Fruit fly (Drosophila melanogaster) whole organism, prepupa: ENCODE measurements around the gene Ns4.
A peak's percentile ranks its signal among the peaks of the same experiment; 100 is the strongest.

Experiments used
- Blimp-1 ChIP-seq: fragments of 200-800 bp; sonication (Bioruptor generic); optimal IDR thresholded peaks from 3 replicates; lab custom pipeline; 2017; ENCODE audit warnings: missing biosample characterization, missing genetic modification characterization, mild to moderate bottlenecking, moderate library complexity, missing genetic modification reagents
- CG10631 ChIP-seq: fragments of 200-800 bp; sonication (Bioruptor generic); optimal IDR thresholded peaks from 2 replicates; lab custom pipeline; 2016; ENCODE audit warnings: missing biosample characterization, missing genetic modification characterization
- CG11294 ChIP-seq: fragments of 200-800 bp; sonication (Bioruptor generic); IDR thresholded peaks from 2 replicates; pipeline ENCODE4 v1.3.6; 2022; ENCODE audit warnings: missing biosample characterization, missing genetic modification characterization
- CG11762 ChIP-seq: fragments of 200-800 bp; sonication (Bioruptor generic); optimal IDR thresholded peaks from 3 replicates; lab custom pipeline; 2016; ENCODE audit warnings: missing biosample characterization, missing genetic modification characterization; ENCODE audit not compliant: insufficient read depth
- CG11902 ChIP-seq: fragments of 200-800 bp; sonication (Bioruptor generic); optimal IDR thresholded peaks from 3 replicates; lab custom pipeline; 2016; ENCODE audit warnings: missing biosample characterization, missing genetic modification characterization
- CG15336 ChIP-seq: fragments of 200-800 bp; sonication (Bioruptor generic); IDR thresholded peaks from 2 replicates; pipeline ENCODE4 v1.3.6; 2022; ENCODE audit warnings: missing biosample characterization, missing genetic modification characterization
- CG1621 ChIP-seq: fragments of 200-800 bp; sonication (Bioruptor generic); optimal IDR thresholded peaks from 3 replicates; lab custom pipeline; 2018; ENCODE audit warnings: missing biosample characterization, mild to moderate bottlenecking, missing genetic modification characterization
- CG16779 ChIP-seq: fragments of 200-800 bp; sonication (Bioruptor generic); optimal IDR thresholded peaks from 3 replicates; lab custom pipeline; 2017; ENCODE audit warnings: missing biosample characterization, mild to moderate bottlenecking, missing genetic modification characterization
- CG3032 ChIP-seq: fragments of 200-800 bp; optimal IDR thresholded peaks from 2 replicates; lab custom pipeline; 2019; ENCODE audit warnings: missing biosample characterization, mild to moderate bottlenecking, missing genetic modification characterization, moderate library complexity
- CG31627 ChIP-seq: fragments of 200-800 bp; sonication (Bioruptor generic); optimal IDR thresholded peaks from 3 replicates; lab custom pipeline; 2016; ENCODE audit warnings: missing biosample characterization, missing genetic modification characterization
- CG32006 ChIP-seq: fragments of 200-800 bp; sonication (Bioruptor generic); optimal IDR thresholded peaks from 3 replicates; lab custom pipeline; 2017; ENCODE audit warnings: missing biosample characterization, mild to moderate bottlenecking, missing genetic modification characterization
- CG34406 ChIP-seq: fragments of 200-800 bp; sonication (Bioruptor generic); optimal IDR thresholded peaks from 3 replicates; lab custom pipeline; 2016; ENCODE audit warnings: missing biosample characterization, missing genetic modification characterization
- CG6163 ChIP-seq: fragments of 200-800 bp; sonication (Bioruptor generic); IDR thresholded peaks from 3 replicates; pipeline ENCODE4 v1.3.6; 2022; ENCODE audit warnings: missing biosample characterization, missing genetic modification characterization
- CG6276 ChIP-seq: fragments of 200-800 bp; sonication (Bioruptor generic); optimal IDR thresholded peaks from 2 replicates; lab custom pipeline; 2017; ENCODE audit warnings: missing biosample characterization, mild to moderate bottlenecking, missing genetic modification characterization
- CG6854 ChIP-seq: fragments of 200-800 bp; sonication (Bioruptor generic); optimal IDR thresholded peaks from 2 replicates; lab custom pipeline; 2017; ENCODE audit warnings: missing biosample characterization, mild to moderate bottlenecking, missing genetic modification characterization
- CG8119 ChIP-seq: fragments of 200-800 bp; sonication (Bioruptor generic); IDR thresholded peaks from 3 replicates; pipeline ENCODE4 v1.3.6; 2022; ENCODE audit warnings: missing biosample characterization, missing genetic modification characterization
- CG8632 ChIP-seq: fragments of 200-800 bp; sonication (Bioruptor generic); optimal IDR thresholded peaks from 3 replicates; lab custom pipeline; 2016; ENCODE audit warnings: missing biosample characterization, missing genetic modification characterization
- CG9139 ChIP-seq: fragments of 200-800 bp; sonication (Bioruptor generic); optimal IDR thresholded peaks from 3 replicates; lab custom pipeline; 2017; ENCODE audit warnings: missing biosample characterization, mild to moderate bottlenecking, missing genetic modification characterization
- Eip75B ChIP-seq: fragments of 200-800 bp; sonication (Bioruptor generic); optimal IDR thresholded peaks from 3 replicates; lab custom pipeline; 2016; ENCODE audit warnings: missing biosample characterization, missing genetic modification characterization
- Eip78C ChIP-seq: fragments of 200-800 bp; sonication (Bioruptor generic); peaks from one replicate; lab custom pipeline; 2016; ENCODE audit warnings: missing biosample characterization, missing genetic modification characterization
- Eip93F ChIP-seq: fragments of 200-800 bp; sonication (Bioruptor generic); optimal IDR thresholded peaks from 2 replicates; lab custom pipeline; 2016; ENCODE audit warnings: missing biosample characterization, mild to moderate bottlenecking, missing genetic modification characterization
- Ets21C ChIP-seq: fragments of 200-800 bp; sonication (Bioruptor generic); optimal IDR thresholded peaks from 3 replicates; lab custom pipeline; 2016; ENCODE audit warnings: missing biosample characterization, missing genetic modification characterization
- Ets96B ChIP-seq: fragments of 200-800 bp; optimal IDR thresholded peaks from 2 replicates; lab custom pipeline; 2019; ENCODE audit warnings: missing biosample characterization, mild to moderate bottlenecking, missing genetic modification characterization, moderate library complexity
- Hr38 ChIP-seq: sonication (Bioruptor generic); optimal IDR thresholded peaks from 2 replicates; lab custom pipeline; 2016; ENCODE audit warnings: missing biosample characterization, missing genetic modification characterization
- Hr39 ChIP-seq: fragments of 200-800 bp; sonication (Bioruptor generic); optimal IDR thresholded peaks from 2 replicates; lab custom pipeline; 2016; ENCODE audit warnings: missing biosample characterization, missing genetic modification characterization
- Lpt ChIP-seq: fragments of 200-800 bp; sonication (Bioruptor generic); optimal IDR thresholded peaks from 3 replicates; lab custom pipeline; 2016; ENCODE audit warnings: missing biosample characterization, missing genetic modification characterization
- Met ChIP-seq: fragments of 200-800 bp; sonication (Bioruptor generic); optimal IDR thresholded peaks from 3 replicates; lab custom pipeline; 2016; ENCODE audit warnings: missing biosample characterization, missing genetic modification characterization
- Smox ChIP-seq: fragments of 200-800 bp; sonication (Bioruptor generic); optimal IDR thresholded peaks from 3 replicates; lab custom pipeline; 2016; ENCODE audit warnings: missing biosample characterization, missing genetic modification characterization
- achi ChIP-seq: fragments of 200-800 bp; sonication (Bioruptor generic); optimal IDR thresholded peaks from 3 replicates; lab custom pipeline; 2016; ENCODE audit warnings: missing biosample characterization, missing genetic modification characterization
- acj6 ChIP-seq: fragments of 200-800 bp; sonication (Bioruptor generic); optimal IDR thresholded peaks from 3 replicates; lab custom pipeline; 2016; ENCODE audit warnings: missing biosample characterization, missing genetic modification characterization
- dsx ChIP-seq: fragments of 200-800 bp; optimal IDR thresholded peaks from 3 replicates; lab custom pipeline; 2019; ENCODE audit warnings: missing biosample characterization, mild to moderate bottlenecking, missing genetic modification characterization, moderate library complexity; ENCODE audit not compliant: poor library complexity, severe bottlenecking
- eg ChIP-seq: fragments of 200-800 bp; sonication (Bioruptor generic); IDR thresholded peaks from 3 replicates; pipeline ENCODE4 v1.3.6; 2022; ENCODE audit warnings: missing biosample characterization, missing genetic modification characterization
- esn ChIP-seq: fragments of 200-800 bp; sonication (Bioruptor generic); optimal IDR thresholded peaks from 2 replicates; lab custom pipeline; 2016; ENCODE audit warnings: missing biosample characterization, mild to moderate bottlenecking, missing genetic modification characterization, moderate library complexity
- fd59A ChIP-seq: fragments of 200-800 bp; sonication (Bioruptor generic); optimal IDR thresholded peaks from 2 replicates; lab custom pipeline; 2017; ENCODE audit warnings: missing biosample characterization, mild to moderate bottlenecking, missing genetic modification characterization, missing genetic modification reagents
- fkh ChIP-seq: fragments of 200-800 bp; sonication (Bioruptor generic); optimal IDR thresholded peaks from 3 replicates; lab custom pipeline; 2017; ENCODE audit warnings: missing biosample characterization, mild to moderate bottlenecking, missing genetic modification characterization, moderate library complexity
- salr ChIP-seq, 2 experiments: fragments of 200-800 bp; sonication (Bioruptor generic); optimal IDR thresholded peaks; 3 replicates each; lab custom pipeline; 2016 to 2018; ENCODE audit warnings: missing biosample characterization in 2 of 2, missing genetic modification characterization in 2 of 2, mild to moderate bottlenecking in 1 of 2
- ss ChIP-seq, 2 experiments: fragments of 200-800 bp; sonication (Bioruptor generic); optimal IDR thresholded peaks; 2 replicates in 1 of 2; 3 replicates in 1 of 2; lab custom pipeline; 2017 to 2018; ENCODE audit warnings: mild to moderate bottlenecking in 2 of 2, missing biosample characterization in 2 of 2, missing genetic modification characterization in 2 of 2, moderate library complexity in 1 of 2
- topi ChIP-seq: fragments of 200-800 bp; sonication (Bioruptor generic); optimal IDR thresholded peaks from 3 replicates; lab custom pipeline; 2016; ENCODE audit warnings: missing biosample characterization, missing genetic modification characterization
- vri ChIP-seq: fragments of 200-800 bp; sonication (Bioruptor generic); optimal IDR thresholded peaks from 3 replicates; lab custom pipeline; 2016; ENCODE audit warnings: missing biosample characterization, mild to moderate bottlenecking, missing genetic modification characterization

Ns4 gene

dm6 chr2L:20793881-20794280 lies 41.6 kb downstream of the Ns4 start (continued):
- TF ChIP-seq dsx (GFP tag; lab: Kevin White, UChicago): peak; percentile 52
- TF ChIP-seq CG6854: peak; percentile 65
- peak; percentile 1 for TF ChIP-seq CG1621 (tag; lab: Kevin White, UChicago)
- peak; percentile 29 for TF ChIP-seq esn
- no peak for TF ChIP-seq Lpt (GFP tag; lab: Kevin White, UChicago)
- TF ChIP-seq Eip75B: peak; percentile 3
- TF ChIP-seq CG3032: peak; percentile 12
- no peak for TF ChIP-seq CG10631
- peak; percentile 10 to 37 for TF ChIP-seq ss (GFP tag; optimal IDR thresholded peaks at IDR 0.05; lab: Kevin White, UChicago)

DNA sequence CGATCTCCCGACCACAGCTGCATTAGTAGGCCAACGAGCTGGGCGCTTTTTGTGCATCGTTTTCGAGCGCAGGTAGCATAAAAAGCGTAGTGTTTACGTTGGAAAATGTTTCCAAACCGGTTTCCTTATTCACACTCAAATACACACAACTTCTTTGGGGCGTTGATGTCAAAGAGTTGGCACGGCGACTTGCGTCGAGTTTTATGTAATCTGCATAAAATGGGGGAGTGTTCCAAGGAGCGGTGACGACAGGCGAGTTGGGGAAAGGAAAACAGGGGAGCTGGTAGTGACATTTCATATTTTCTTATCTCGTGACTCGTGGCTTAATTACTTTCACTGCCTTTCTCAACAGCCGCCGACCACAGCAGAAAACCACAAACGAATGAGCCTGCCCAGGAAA lies 42.4 kb downstream of the Ns4 start:
- TF ChIP-seq CG11762: no peak
- TF ChIP-seq vri: no peak
- no peak for TF ChIP-seq Lpt (GFP tag; lab: Kevin White, UChicago)
- TF ChIP-seq CG6854: peak; percentile 53
- TF ChIP-seq topi (GFP tag; lab: Kevin White, UChicago): no peak
- TF ChIP-seq CG32006: no peak
- TF ChIP-seq CG8632: no peak
- TF ChIP-seq Smox (GFP tag; lab: Kevin White, UChicago): no peak
- peak; percentile 35; the same call in 1 of the 3 replicates for TF ChIP-seq eg (GFP tag; lab: Robert Waterston, UW)
- TF ChIP-seq Ets96B (tag; lab: Kevin White, UChicago): no peak
- TF ChIP-seq CG16779 (tag; lab: Kevin White, UChicago): no peak
- peak; percentile 10 for TF ChIP-seq Blimp-1
- no peak for TF ChIP-seq salr (GFP tag; optimal IDR thresholded peaks at IDR 0.05; lab: Kevin White, UChicago)
- peak; percentile 11 for TF ChIP-seq CG6276
- TF ChIP-seq Eip78C (GFP tag; lab: Kevin White, UChicago): no peak
- TF ChIP-seq, all 60 proteins: peak for 4

DNA sequence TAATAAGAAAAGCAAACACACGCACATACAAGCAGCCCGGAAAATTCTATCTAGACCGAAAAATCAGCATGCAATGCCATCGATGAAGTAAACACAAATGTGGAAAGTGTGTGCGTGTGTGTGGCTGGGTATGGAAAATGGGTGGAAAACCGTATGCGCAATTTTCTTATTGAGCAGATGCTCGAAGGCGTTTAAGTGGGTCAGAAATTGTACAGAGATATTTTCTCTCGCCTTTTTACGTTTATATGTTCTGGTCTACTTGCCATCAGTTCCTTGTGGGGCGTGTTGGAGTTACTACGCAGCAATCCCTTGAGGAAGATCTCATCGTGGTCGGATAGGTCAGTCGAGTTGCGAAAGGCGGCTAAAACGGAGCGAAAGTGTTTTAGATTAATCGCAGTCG lies 43.5 kb downstream of the Ns4 start:
- TF ChIP-seq fkh (GFP tag; lab: Kevin White, UChicago): no peak
- TF ChIP-seq CG6276: no peak
- no peak for TF ChIP-seq CG11294 (GFP tag; lab: Robert Waterston, UW)
- TF ChIP-seq Eip93F (GFP tag; lab: Kevin White, UChicago): no peak
- TF ChIP-seq fd59A: no peak
- TF ChIP-seq CG31627 (GFP tag; lab: Kevin White, UChicago): no peak
- TF ChIP-seq Eip75B: no peak
- no peak for TF ChIP-seq Hr39
- TF ChIP-seq achi: no peak
- no peak for TF ChIP-seq eg (GFP tag; lab: Robert Waterston, UW)
- TF ChIP-seq Met (GFP tag; lab: Kevin White, UChicago): no peak
- TF ChIP-seq Smox (GFP tag; lab: Kevin White, UChicago): no peak

dm6 chr2L:20796758-20797514 lies 44.7 kb downstream of the Ns4 start, which contains the start of gene vari:
TSS of gene vari (minus strand) at chr2L:20797042.
- TF ChIP-seq Lpt (GFP tag; lab: Kevin White, UChicago): no peak
- peak in 1 of 2 experiments; percentile 5 for TF ChIP-seq ss (GFP tag; optimal IDR thresholded peaks at IDR 0.05; lab: Kevin White, UChicago)
- no peak for TF ChIP-seq CG32006
- TF ChIP-seq CG8632: no peak
- no peak for TF ChIP-seq Ets21C (GFP tag; lab: Kevin White, UChicago)
- no peak for TF ChIP-seq Met (GFP tag; lab: Kevin White, UChicago)
- peak; percentile 27; the same call in 1 of the 2 replicates for TF ChIP-seq CG15336 (GFP tag; lab: Robert Waterston, UW)
- TF ChIP-seq vri: peak; percentile 18
- TF ChIP-seq topi (GFP tag; lab: Kevin White, UChicago): no peak
- no peak for TF ChIP-seq CG9139 (GFP tag; lab: Kevin White, UChicago)
- peak; percentile 46 for TF ChIP-seq achi
- no peak for TF ChIP-seq dsx (GFP tag; lab: Kevin White, UChicago)
- TF ChIP-seq esn: no peak
- peak; percentile 60; the same call in 2 of the 3 replicates for TF ChIP-seq CG6163 (GFP tag; lab: Robert Waterston, UW)
- peak; percentile 18 for TF ChIP-seq CG6854
- TF ChIP-seq acj6: no peak
- no peak for TF ChIP-seq Hr38
- no peak for TF ChIP-seq CG8119
- no peak for TF ChIP-seq CG11902 (GFP tag; lab: Kevin White, UChicago)
- no peak for TF ChIP-seq CG34406 (GFP tag; lab: Kevin White, UChicago)
- TF ChIP-seq CG1621 (tag; lab: Kevin White, UChicago): no peak
